Worm (Caenorhabditis elegans) whole organism, L4 larva: ENCODE results near the gene R07H5.9.

ENCODE experiments used
- F26F4.8 ChIP-seq: fragments of 200-800 bp; sonication (Bioruptor generic); conservative IDR thresholded peaks from 2 replicates; pipeline ENCODE4 v1.3.6; 2022; ENCODE audit warnings: missing genetic modification characterization, missing compliant biosample characterization
- F49E8.2 ChIP-seq: sonication (generic microtip); optimal IDR thresholded peaks from 2 replicates; lab custom pipeline; 2016; ENCODE audit warnings: missing compliant biosample characterization, mild to moderate bottlenecking, missing genetic modification characterization, borderline replicate concordance
- Y5F2A.4 ChIP-seq: fragments of 200-800 bp; sonication (Bioruptor generic); optimal IDR thresholded peaks from 2 replicates; lab custom pipeline; 2018; ENCODE audit warnings: mild to moderate bottlenecking, missing genetic modification characterization, missing compliant biosample characterization
- Y75B8A.6 ChIP-seq: fragments of 200-800 bp; sonication (Bioruptor generic); IDR thresholded peaks from 2 replicates; pipeline ENCODE4 v1.3.6; 2022; ENCODE audit warnings: missing genetic modification reagents, missing genetic modification characterization, missing compliant biosample characterization
- ZK337.2 ChIP-seq: fragments of 200-800 bp; sonication (Bioruptor generic); IDR thresholded peaks from 2 replicates; pipeline ENCODE4 v1.3.6; 2022; ENCODE audit warnings: missing genetic modification reagents, missing genetic modification characterization, missing compliant biosample characterization
- ZK546.5 ChIP-seq, 2 experiments: sonication (generic microtip); optimal IDR thresholded peaks; 2 replicates each; lab custom pipeline; 2017; ENCODE audit warnings: missing biosample characterization in 2 of 2, missing genetic modification characterization in 2 of 2
- aha-1 ChIP-seq: fragments of 150-350 bp; peaks from one replicate; lab custom pipeline; 2014; ENCODE audit warnings: missing biosample characterization, missing genetic modification characterization
- ces-1 ChIP-seq: fragments of 150-350 bp; sonication (generic microtip); optimal IDR thresholded peaks from 4 replicates; lab custom pipeline; 2014; ENCODE audit warnings: missing biosample characterization, missing genetic modification reagents, missing genetic modification characterization
- cey-2 ChIP-seq: sonication (generic microtip); optimal IDR thresholded peaks from 3 replicates; lab custom pipeline; 2017; ENCODE audit warnings: missing genetic modification characterization, mild to moderate bottlenecking, missing compliant biosample characterization, antibody characterized with exemption, borderline replicate concordance; ENCODE audit not compliant: insufficient read depth
- daf-16 ChIP-seq, 3 experiments: sonication (generic microtip); optimal IDR thresholded peaks; 2 replicates each; lab custom pipeline; 2016 to 2017; ENCODE audit warnings: missing genetic modification characterization in 3 of 3, missing genetic modification reagents in 3 of 3, mild to moderate bottlenecking in 2 of 3, missing compliant biosample characterization in 2 of 3, missing biosample characterization in 1 of 3, moderate library complexity in 1 of 3
- dmd-6 ChIP-seq: fragments of 200-800 bp; sonication (Bioruptor generic); IDR thresholded peaks from 2 replicates; pipeline ENCODE4 v1.3.6; 2022; ENCODE audit warnings: missing genetic modification reagents, missing genetic modification characterization, missing compliant biosample characterization
- duxl-1 ChIP-seq: sonication (generic microtip); optimal IDR thresholded peaks from 2 replicates; lab custom pipeline; 2016; ENCODE audit warnings: mild to moderate bottlenecking, missing genetic modification characterization, moderate library complexity, missing compliant biosample characterization; ENCODE audit not compliant: poor library complexity
- dve-1 ChIP-seq: sonication (generic microtip); optimal IDR thresholded peaks from 2 replicates; lab custom pipeline; 2017; ENCODE audit warnings: antibody characterized with exemption, mild to moderate bottlenecking, missing genetic modification characterization, missing compliant biosample characterization; ENCODE audit not compliant: insufficient read depth
- fos-1 ChIP-seq: fragments of 150-350 bp; optimal IDR thresholded peaks from 2 replicates; lab custom pipeline; 2014; ENCODE audit warnings: missing biosample characterization, missing genetic modification characterization
- gei-8 ChIP-seq: fragments of 200-800 bp; sonication (Bioruptor generic); optimal IDR thresholded peaks from 2 replicates; lab custom pipeline; 2018; ENCODE audit warnings: mild to moderate bottlenecking, missing genetic modification characterization, missing compliant biosample characterization
- hlh-11 ChIP-seq: fragments of 200-800 bp; sonication (Bioruptor generic); optimal IDR thresholded peaks from 2 replicates; lab custom pipeline; 2018; ENCODE audit warnings: mild to moderate bottlenecking, missing genetic modification characterization, missing compliant biosample characterization
- hlh-30 ChIP-seq: sonication (generic microtip); optimal IDR thresholded peaks from 2 replicates; lab custom pipeline; 2017; ENCODE audit warnings: antibody characterized with exemption, mild to moderate bottlenecking, missing genetic modification characterization, missing compliant biosample characterization; ENCODE audit not compliant: insufficient read depth
- lim-7 ChIP-seq: fragments of 200-800 bp; sonication (Bioruptor generic); IDR thresholded peaks from 2 replicates; pipeline ENCODE4 v1.3.6; 2022; ENCODE audit warnings: missing genetic modification characterization, missing compliant biosample characterization
- lin-1 ChIP-seq: fragments of 200-800 bp; sonication (Bioruptor generic); IDR thresholded peaks from 2 replicates; pipeline ENCODE4 v1.3.6; 2022; ENCODE audit warnings: missing genetic modification reagents, missing genetic modification characterization, missing compliant biosample characterization
- lin-15B ChIP-seq: fragments of 150-350 bp; sonication (generic microtip); optimal IDR thresholded peaks from 3 replicates; lab custom pipeline; 2014; ENCODE audit warnings: missing biosample characterization, missing genetic modification characterization
- madf-9 ChIP-seq: fragments of 200-800 bp; sonication (Bioruptor generic); conservative IDR thresholded peaks from 2 replicates; pipeline ENCODE4 v1.3.6; 2022; ENCODE audit warnings: missing genetic modification reagents, missing genetic modification characterization, missing compliant biosample characterization
- mxl-3 ChIP-seq: fragments of 200-800 bp; sonication (Bioruptor generic); optimal IDR thresholded peaks from 2 replicates; lab custom pipeline; 2018; ENCODE audit warnings: mild to moderate bottlenecking, missing genetic modification characterization, missing compliant biosample characterization
- nhr-10 ChIP-seq: fragments of 150-350 bp; optimal IDR thresholded peaks from 2 replicates; lab custom pipeline; 2014; ENCODE audit warnings: missing biosample characterization, missing genetic modification characterization
- nhr-28 ChIP-seq: fragments of 150-350 bp; optimal IDR thresholded peaks from 2 replicates; lab custom pipeline; 2014; ENCODE audit warnings: missing biosample characterization, missing genetic modification characterization
- pqm-1 ChIP-seq: sonication (generic microtip); optimal IDR thresholded peaks from 2 replicates; lab custom pipeline; 2017; ENCODE audit warnings: missing biosample characterization, missing genetic modification characterization
- snpc-1.2 ChIP-seq: fragments of 200-800 bp; sonication (Bioruptor generic); IDR thresholded peaks from 2 replicates; pipeline ENCODE4 v1.3.6; 2022; ENCODE audit warnings: missing genetic modification reagents, missing genetic modification characterization, missing compliant biosample characterization
- tra-1 ChIP-seq: fragments of 200-800 bp; sonication (Bioruptor generic); IDR thresholded peaks from 2 replicates; pipeline ENCODE4 v1.3.6; 2022; ENCODE audit warnings: missing genetic modification reagents, missing genetic modification characterization, missing compliant biosample characterization
- unc-39 ChIP-seq: sonication (generic microtip); optimal IDR thresholded peaks from 2 replicates; lab custom pipeline; 2017; ENCODE audit warnings: missing biosample characterization, missing genetic modification characterization
- unc-62 ChIP-seq, 3 experiments: fragments of 150-350 bp in 1 of 3; sonication (generic microtip); optimal IDR thresholded peaks in 2 of 3; peaks in 1 of 3; 1 replicate in 1 of 3; 2 replicates in 2 of 3; lab custom pipeline; 2014 to 2017; ENCODE audit warnings: missing biosample characterization in 3 of 3, missing genetic modification characterization in 3 of 3, missing genetic modification reagents in 3 of 3, missing genotype in 1 of 3
- vab-7 ChIP-seq: fragments of 200-800 bp; sonication (Bioruptor generic); IDR thresholded peaks from 2 replicates; pipeline ENCODE4 v1.3.6; 2022; ENCODE audit warnings: missing genetic modification reagents, missing genetic modification characterization, missing compliant biosample characterization
- zfp-2 ChIP-seq: sonication (generic microtip); optimal IDR thresholded peaks from 2 replicates; lab custom pipeline; 2016; ENCODE audit warnings: mild to moderate bottlenecking, missing genetic modification characterization, missing compliant biosample characterization
- zfp-3 ChIP-seq: fragments of 200-800 bp; sonication (Bioruptor generic); conservative IDR thresholded peaks from 2 replicates; pipeline ENCODE4 v1.3.6; 2022; ENCODE audit warnings: missing genetic modification reagents, missing genetic modification characterization, missing compliant biosample characterization

The R07H5.9 gene

DNA sequence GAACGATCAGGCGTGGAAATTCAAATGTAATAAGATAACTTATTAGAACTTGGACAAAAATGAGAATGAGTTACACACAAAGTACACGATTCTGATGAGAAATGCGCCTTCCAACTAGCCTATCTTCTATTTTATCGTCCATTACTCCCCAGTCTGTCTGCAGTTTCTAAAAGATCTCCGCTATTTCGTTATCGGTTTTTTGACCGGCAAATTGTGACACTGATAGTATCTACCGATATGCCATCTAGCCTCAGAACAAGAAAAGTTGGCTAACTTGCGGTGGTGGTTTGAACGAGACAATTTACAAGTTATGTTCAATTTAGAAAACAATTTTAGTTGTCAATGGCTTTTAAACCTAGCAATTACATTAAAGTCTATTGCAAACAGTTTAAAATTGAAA, 4.3 kb downstream of the R07H5.9 start:
- TF ChIP-seq daf-16 (GFP tag; optimal IDR thresholded peaks at IDR 0.05; lab: Kevin White, UChicago) (no peak), daf-16 (tag; optimal IDR thresholded peaks at IDR 0.05; lab: Kevin White, UChicago) (peak; percentile 15), pqm-1 (tag; lab: Kevin White, UChicago) (peak; percentile 95), dmd-6 (peak; percentile 57), hlh-11 (peak; percentile 39), dve-1 (tag; lab: Kevin White, UChicago) (peak; percentile 50), aha-1 (tag; lab: Kevin White, UChicago) (peak; percentile 86), cey-2 (tag; lab: Kevin White, UChicago) (peak; percentile 48), lim-7 (no peak), lin-1 (0 out of 2 replicates have a peak, but pooled peaks have one; percentile 8), fos-1 (tag; lab: Kevin White, UChicago) (no peak), vab-7 (GFP tag; lab: Robert Waterston, UW) (no peak), mxl-3 (GFP tag; lab: Kevin White, UChicago) (peak; percentile 30), tra-1 (0 out of 2 replicates have a peak, but pooled peaks have one; percentile 30), unc-62 (GFP tag; optimal IDR thresholded peaks at IDR 0.05 in 1 of 2; lab: Kevin White, UChicago) (peak in 1 of 2 experiments; percentile 96), unc-62 (tag; optimal IDR thresholded peaks at IDR 0.05; lab: Kevin White, UChicago) (no peak), nhr-28 (peak; percentile 87)

DNA sequence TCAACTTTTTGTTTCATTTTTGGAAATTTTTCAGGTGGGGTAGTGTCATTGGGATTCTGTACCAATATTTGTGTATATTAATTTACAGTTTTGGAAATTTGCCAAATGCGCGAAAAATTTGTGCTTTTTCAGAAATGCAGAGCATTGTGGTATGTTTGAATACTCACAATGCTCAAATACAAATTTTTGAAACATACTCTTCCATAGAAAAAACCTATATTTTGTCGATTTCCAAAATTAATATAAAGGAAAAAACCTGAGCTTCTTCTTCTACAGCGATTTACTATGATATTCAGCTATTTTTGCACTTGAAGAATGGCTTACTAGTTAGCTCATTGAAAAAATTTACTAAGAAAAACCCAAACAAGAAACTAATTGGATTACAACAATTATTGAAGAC, 5.7 kb downstream of the R07H5.9 start:
- TF ChIP-seq ZK337.2 (GFP tag; lab: Robert Waterston, UW) (no peak), duxl-1 (tag; lab: Kevin White, UChicago) (no peak), aha-1 (tag; lab: Kevin White, UChicago) (peak; percentile 90), unc-39 (tag; lab: Kevin White, UChicago) (no peak), zfp-2 (tag; lab: Kevin White, UChicago) (no peak)

DNA sequence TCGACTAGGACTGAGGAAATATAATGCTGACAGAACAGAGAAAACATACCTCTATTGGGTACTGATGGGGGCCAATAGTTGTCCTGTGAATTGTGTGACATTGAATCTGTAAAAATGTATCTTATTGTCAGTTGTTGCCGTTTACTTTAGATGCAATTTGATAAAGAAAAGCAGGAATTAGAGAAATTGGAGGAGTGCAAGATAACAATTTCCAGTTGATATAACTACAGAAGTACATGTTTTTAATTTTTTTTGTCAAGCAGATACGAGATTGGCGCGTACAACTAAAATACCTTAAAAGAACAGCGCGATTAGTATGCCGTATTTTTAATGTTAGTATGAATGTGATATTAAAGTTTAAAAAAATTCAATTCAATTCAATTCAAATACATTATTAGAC, 10.8 kb downstream of the R07H5.9 start, which contains the start of gene zip-6:
TSS of gene zip-6 (minus strand) at position 101 of the 400 bp plus-strand sequence.
- peak in 1 of 2 experiments; percentile 53 for TF ChIP-seq unc-62 (GFP tag; optimal IDR thresholded peaks at IDR 0.05 in 1 of 2; lab: Kevin White, UChicago)
- no peak for TF ChIP-seq unc-62 (tag; optimal IDR thresholded peaks at IDR 0.05; lab: Kevin White, UChicago)
- no peak for TF ChIP-seq zfp-3 (GFP tag; lab: Robert Waterston, UW)

DNA sequence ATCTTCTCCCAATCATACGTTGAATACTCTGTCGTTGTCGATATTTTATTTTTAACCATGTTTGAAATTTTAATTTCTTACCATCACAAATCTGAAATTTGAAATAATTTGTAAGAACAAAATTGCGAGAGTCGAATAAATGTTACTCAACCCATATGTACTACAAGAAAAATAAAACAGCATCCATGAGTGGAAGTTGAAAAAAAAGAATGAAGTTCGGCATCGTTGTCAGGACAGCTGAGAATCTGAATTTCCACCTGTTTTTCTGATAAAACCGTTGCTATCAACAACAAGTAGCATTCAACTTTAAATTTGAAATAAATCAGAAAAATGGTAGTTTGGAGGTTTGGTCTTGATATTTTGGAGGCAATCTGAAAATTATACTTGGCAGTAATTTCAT, 16.6 kb downstream of the R07H5.9 start, which contains the start of gene C29F4.3:
TSS of gene C29F4.3 (minus strand) at position 101 of the 400 bp plus-strand sequence.
- TF ChIP-seq nhr-10 (tag; lab: Kevin White, UChicago) = no peak
- no peak for TF ChIP-seq lin-15B
- no peak for TF ChIP-seq gei-8 (GFP tag; lab: Kevin White, UChicago)
- TF ChIP-seq ZK546.5 (tag; optimal IDR thresholded peaks at IDR 0.05; lab: Kevin White, UChicago) = no peak
- no peak for TF ChIP-seq F49E8.2 (tag; lab: Kevin White, UChicago)
- no peak for TF ChIP-seq ZK337.2 (GFP tag; lab: Robert Waterston, UW)
- no peak for TF ChIP-seq Y75B8A.6
- no peak for TF ChIP-seq snpc-1.2 (GFP tag; lab: Robert Waterston, UW)
- TF ChIP-seq daf-16 (GFP tag; optimal IDR thresholded peaks at IDR 0.05; lab: Kevin White, UChicago) = no peak
- no peak for TF ChIP-seq daf-16 (tag; optimal IDR thresholded peaks at IDR 0.05; lab: Kevin White, UChicago)
- no peak for TF ChIP-seq Y5F2A.4 (GFP tag; lab: Kevin White, UChicago)
- TF ChIP-seq pqm-1 (tag; lab: Kevin White, UChicago) = no peak
- no peak for TF ChIP-seq hlh-30 (tag; lab: Kevin White, UChicago)
- TF ChIP-seq madf-9 (GFP tag; lab: Robert Waterston, UW) = no peak
- no peak for TF ChIP-seq ces-1 (GFP tag; lab: Kevin White, UChicago)
- no peak for TF ChIP-seq F26F4.8 (GFP tag; lab: Robert Waterston, UW)
